Worm (Caenorhabditis elegans) whole organism, L4 larva: Measurements from ENCODE around the gene F08F3.1.

Experiments
- D1046.2 ChIP-seq: fragments of 200-800 bp; sonication (Bioruptor generic); IDR thresholded peaks from 2 replicates; pipeline ENCODE4 v1.3.6; 2022; ENCODE audit warnings: missing genetic modification characterization, missing compliant biosample characterization
- F37D6.2 ChIP-seq: sonication (generic microtip); optimal IDR thresholded peaks from 2 replicates; lab custom pipeline; 2016; ENCODE audit warnings: mild to moderate bottlenecking, missing genetic modification characterization, missing compliant biosample characterization
- F44E2.7 ChIP-seq: fragments of 200-800 bp; sonication (Bioruptor generic); IDR thresholded peaks from 2 replicates; pipeline ENCODE4 v2.1.2; 2022; ENCODE audit warnings: missing genetic modification characterization, missing compliant biosample characterization
- ZK546.5 ChIP-seq, 2 experiments: sonication (generic microtip); optimal IDR thresholded peaks; 2 replicates each; lab custom pipeline; 2017; ENCODE audit warnings: missing biosample characterization in 2 of 2, missing genetic modification characterization in 2 of 2
- ces-1 ChIP-seq: fragments of 150-350 bp; sonication (generic microtip); optimal IDR thresholded peaks from 4 replicates; lab custom pipeline; 2014; ENCODE audit warnings: missing biosample characterization, missing genetic modification reagents, missing genetic modification characterization
- unc-130 ChIP-seq: sonication (generic microtip); optimal IDR thresholded peaks from 2 replicates; lab custom pipeline; 2016; ENCODE audit warnings: missing genetic modification reagents, missing genetic modification characterization, missing compliant biosample characterization
- zag-1 ChIP-seq: fragments of 150-350 bp; optimal IDR thresholded peaks from 2 replicates; lab custom pipeline; 2014; ENCODE audit warnings: missing biosample characterization, missing genetic modification characterization
- ztf-11 ChIP-seq: fragments of 150-350 bp; optimal IDR thresholded peaks from 2 replicates; lab custom pipeline; 2014; ENCODE audit warnings: missing biosample characterization, missing genetic modification characterization

DNA sequence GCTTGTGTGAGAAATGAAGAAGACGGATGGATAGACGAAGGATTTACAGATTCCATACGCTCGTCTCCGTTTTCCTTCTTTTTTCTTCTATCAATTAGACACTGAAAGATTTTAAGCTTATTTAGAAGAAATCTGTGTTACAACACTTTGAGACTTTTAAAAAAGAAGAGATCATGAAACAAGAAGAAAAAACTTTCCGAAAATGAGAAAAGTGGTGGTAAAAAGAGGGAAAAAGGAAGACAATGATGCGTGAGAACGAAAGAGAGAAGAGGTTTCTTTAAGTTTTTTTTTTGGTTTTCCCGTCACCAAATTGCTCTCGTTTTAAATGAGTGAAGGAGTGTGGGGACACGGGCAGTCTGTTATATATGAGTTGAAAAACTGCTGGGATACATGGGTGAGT is 7.7 kb downstream of the F08F3.1 start, which contains the start of gene glc-3:
- TF ChIP-seq D1046.2 (GFP tag; lab: Robert Waterston, UW) (no peak), ces-1 (GFP tag; lab: Kevin White, UChicago) (no peak), zag-1 (tag; lab: Kevin White, UChicago) (no peak), F44E2.7 (no peak), ZK546.5 (tag; optimal IDR thresholded peaks at IDR 0.05; lab: Kevin White, UChicago) (no peak), F37D6.2 (tag; lab: Kevin White, UChicago) (no peak), ztf-11 (no peak), unc-130 (GFP tag; lab: Kevin White, UChicago) (no peak)
